Worm (Caenorhabditis elegans) whole organism, late embryonic: ENCODE data around the gene exc-14.

Experiments used
- T23F11.4 ChIP-seq: fragments of 200-800 bp; sonication (Bioruptor generic); optimal IDR thresholded peaks from 2 replicates; lab custom pipeline; 2018; ENCODE audit warnings: mild to moderate bottlenecking, missing genetic modification characterization, missing compliant biosample characterization
- ceh-18 ChIP-seq: sonication (generic microtip); optimal IDR thresholded peaks from 2 replicates; lab custom pipeline; 2016; ENCODE audit warnings: missing genetic modification characterization, missing compliant biosample characterization
- ceh-45 ChIP-seq: fragments of 200-800 bp; sonication (Bioruptor generic); IDR thresholded peaks from 2 replicates; pipeline ENCODE4 v1.3.6; 2022; ENCODE audit warnings: missing genetic modification reagents, missing genetic modification characterization, missing compliant biosample characterization
- fkh-6 ChIP-seq: sonication (generic microtip); optimal IDR thresholded peaks from 2 replicates; lab custom pipeline; 2016; ENCODE audit warnings: missing genetic modification characterization, missing compliant biosample characterization
- hlh-15 ChIP-seq: sonication (generic microtip); optimal IDR thresholded peaks from 2 replicates; lab custom pipeline; 2016; ENCODE audit warnings: missing genetic modification characterization, missing compliant biosample characterization
- lin-11 ChIP-seq: fragments of 200-800 bp; sonication (Bioruptor generic); optimal IDR thresholded peaks from 2 replicates; lab custom pipeline; 2018; ENCODE audit warnings: mild to moderate bottlenecking, missing genetic modification characterization, missing compliant biosample characterization
- odd-2 ChIP-seq: sonication (generic microtip); optimal IDR thresholded peaks from 2 replicates; lab custom pipeline; 2017; ENCODE audit warnings: antibody characterized with exemption, mild to moderate bottlenecking, missing genetic modification characterization, missing compliant biosample characterization
- pros-1 ChIP-seq: fragments of 150-350 bp; optimal IDR thresholded peaks from 2 replicates; lab custom pipeline; 2014; ENCODE audit warnings: missing biosample characterization, missing genetic modification reagents, missing genetic modification characterization
- syd-9 ChIP-seq: sonication (generic microtip); optimal IDR thresholded peaks from 2 replicates; lab custom pipeline; 2016; ENCODE audit warnings: mild to moderate bottlenecking, missing genetic modification characterization, moderate library complexity, missing compliant biosample characterization
- ttx-3 ChIP-seq: sonication (generic microtip); optimal IDR thresholded peaks from 2 replicates; lab custom pipeline; 2016; ENCODE audit warnings: missing genetic modification reagents, missing genetic modification characterization, missing compliant biosample characterization
- unc-55 ChIP-seq: sonication (generic microtip); optimal IDR thresholded peaks from 2 replicates; lab custom pipeline; 2017; ENCODE audit warnings: missing biosample characterization, missing genetic modification reagents, missing genetic modification characterization
- unc-86 ChIP-seq: sonication (generic microtip); optimal IDR thresholded peaks from 2 replicates; lab custom pipeline; 2016; ENCODE audit warnings: missing genetic modification characterization, missing compliant biosample characterization

- no peak for TF ChIP-seq ceh-18 (tag; lab: Kevin White, UChicago)
- no peak for TF ChIP-seq unc-86
- no peak for TF ChIP-seq hlh-15 (tag; lab: Kevin White, UChicago)
- no peak for TF ChIP-seq odd-2 (tag; lab: Kevin White, UChicago)
- TF ChIP-seq pros-1 (tag; lab: Kevin White, UChicago), result no peak
- TF ChIP-seq ttx-3, result no peak
- no peak for TF ChIP-seq ceh-45 (GFP tag; lab: Robert Waterston, UW)
- TF ChIP-seq syd-9 (tag; lab: Kevin White, UChicago), result no peak
- no peak for TF ChIP-seq unc-55 (GFP tag; lab: Kevin White, UChicago)
- TF ChIP-seq fkh-6 (tag; lab: Kevin White, UChicago), result no peak
- no peak for TF ChIP-seq T23F11.4
- no peak for TF ChIP-seq lin-11 (tag; lab: Kevin White, UChicago)
Observed at ce11 chrV:5036364-5036763, 9.6 kb downstream of the exc-14 start, which contains the start of gene K11D12.7.
